Fruit fly (Drosophila melanogaster) whole organism, embryonic: Measurements from ENCODE around the gene Ugt305A1.

Source experiments
- Ada2b ChIP-seq: fragments of 200-800 bp; sonication (Bioruptor generic); IDR thresholded peaks from 2 replicates; pipeline ENCODE4 v1.3.6; 2022; ENCODE audit warnings: missing biosample characterization, missing genetic modification characterization
- CG10267 ChIP-seq: fragments of 200-800 bp; sonication (Bioruptor generic); optimal IDR thresholded peaks from 2 replicates; lab custom pipeline; 2018; ENCODE audit warnings: missing biosample characterization, mild to moderate bottlenecking, missing genetic modification characterization, moderate library complexity
- CG10321 ChIP-seq: fragments of 200-800 bp; sonication (Bioruptor generic); IDR thresholded peaks from 2 replicates; pipeline ENCODE4 v1.3.6; 2022; ENCODE audit warnings: missing biosample characterization, missing genetic modification characterization
- CG10565 ChIP-seq: fragments of 200-800 bp; sonication (Bioruptor generic); optimal IDR thresholded peaks from 3 replicates; lab custom pipeline; 2016; ENCODE audit warnings: missing biosample characterization, mild to moderate bottlenecking, missing genetic modification characterization
- CG12104 ChIP-seq: fragments of 200-800 bp; sonication (Bioruptor generic); optimal IDR thresholded peaks from 3 replicates; lab custom pipeline; 2016; ENCODE audit warnings: missing biosample characterization, missing genetic modification characterization
- CG1233 ChIP-seq: fragments of 200-800 bp; sonication (Bioruptor generic); optimal IDR thresholded peaks from 4 replicates; lab custom pipeline; 2018; ENCODE audit warnings: missing biosample characterization, mild to moderate bottlenecking, missing genetic modification characterization
- CG13287 ChIP-seq: fragments of 200-800 bp; sonication (Bioruptor generic); IDR thresholded peaks from 2 replicates; pipeline ENCODE4 v1.3.6; 2022; ENCODE audit warnings: missing biosample characterization, missing genetic modification characterization; ENCODE audit not compliant: partially characterized antibody
- CG14441 ChIP-seq: fragments of 200-800 bp; sonication (Bioruptor generic); IDR thresholded peaks from 2 replicates; pipeline ENCODE4 v1.3.6; 2022; ENCODE audit warnings: missing biosample characterization, missing genetic modification characterization
- CG17568 ChIP-seq: fragments of 200-800 bp; sonication (Bioruptor generic); optimal IDR thresholded peaks from 2 replicates; lab custom pipeline; 2018; ENCODE audit warnings: missing biosample characterization, mild to moderate bottlenecking, missing genetic modification characterization, moderate library complexity
- CG17912 ChIP-seq: fragments of 200-800 bp; sonication (Bioruptor generic); optimal IDR thresholded peaks from 2 replicates; lab custom pipeline; 2018; ENCODE audit warnings: missing biosample characterization, mild to moderate bottlenecking, missing genetic modification characterization
- CG1832 ChIP-seq: fragments of 200-800 bp; sonication (Bioruptor generic); optimal IDR thresholded peaks from 2 replicates; lab custom pipeline; 2017; ENCODE audit warnings: missing biosample characterization, mild to moderate bottlenecking, missing genetic modification characterization, inconsistent platforms
- CG30431 ChIP-seq: fragments of 200-800 bp; sonication (Bioruptor generic); optimal IDR thresholded peaks from 2 replicates; lab custom pipeline; 2017; ENCODE audit warnings: missing biosample characterization, missing genetic modification characterization
- CG3065 ChIP-seq: fragments of 200-800 bp; sonication (Bioruptor generic); optimal IDR thresholded peaks from 2 replicates; lab custom pipeline; 2016; ENCODE audit warnings: missing biosample characterization, missing genetic modification characterization
- CG31388 ChIP-seq: fragments of 200-800 bp; sonication (Bioruptor generic); optimal IDR thresholded peaks from 2 replicates; lab custom pipeline; 2016; ENCODE audit warnings: missing biosample characterization, missing genetic modification characterization
- CG31441 ChIP-seq: fragments of 200-800 bp; sonication (Bioruptor generic); IDR thresholded peaks from 2 replicates; pipeline ENCODE4 v1.3.6; 2022; ENCODE audit warnings: missing biosample characterization, missing genetic modification characterization
- CG4820 ChIP-seq: fragments of 200-800 bp; sonication (Bioruptor generic); optimal IDR thresholded peaks from 3 replicates; lab custom pipeline; 2016; ENCODE audit warnings: missing biosample characterization, missing genetic modification characterization
- CG6175 ChIP-seq: fragments of 200-800 bp; sonication (Bioruptor generic); IDR thresholded peaks from 3 replicates; pipeline ENCODE4 v1.3.6; 2022; ENCODE audit warnings: missing biosample characterization, missing genetic modification characterization
- CG9437 ChIP-seq: fragments of 200-800 bp; sonication (Bioruptor generic); optimal IDR thresholded peaks from 2 replicates; lab custom pipeline; 2018; ENCODE audit warnings: missing biosample characterization, mild to moderate bottlenecking, missing genetic modification characterization
- CG9727 ChIP-seq: fragments of 200-800 bp; sonication (Bioruptor generic); optimal IDR thresholded peaks from 3 replicates; lab custom pipeline; 2017; ENCODE audit warnings: missing biosample characterization, mild to moderate bottlenecking, missing genetic modification characterization
- CHES-1-like ChIP-seq: fragments of 200-800 bp; sonication (Bioruptor generic); optimal IDR thresholded peaks from 2 replicates; lab custom pipeline; 2016; ENCODE audit warnings: missing biosample characterization, missing genetic modification characterization
- Dll ChIP-seq: fragments of 200-800 bp; sonication (Bioruptor generic); IDR thresholded peaks from 4 replicates; pipeline ENCODE4 v1.3.6; 2022; ENCODE audit warnings: missing biosample characterization, missing genetic modification characterization; ENCODE audit not compliant: partially characterized antibody
- Fer2 ChIP-seq: fragments of 200-800 bp; sonication (Bioruptor generic); optimal IDR thresholded peaks from 2 replicates; lab custom pipeline; 2018; ENCODE audit warnings: missing biosample characterization, mild to moderate bottlenecking, missing genetic modification characterization, moderate library complexity
- H2.0 ChIP-seq: fragments of 200-800 bp; sonication (Bioruptor generic); IDR thresholded peaks from 2 replicates; pipeline ENCODE4 v1.3.6; 2022; ENCODE audit warnings: missing biosample characterization, missing genetic modification characterization
- Hmr ChIP-seq: fragments of 200-800 bp; sonication (Bioruptor generic); optimal IDR thresholded peaks from 3 replicates; lab custom pipeline; 2017; ENCODE audit warnings: mild to moderate bottlenecking, missing biosample characterization, missing genetic modification reagents, missing genetic modification characterization
- Kr ChIP-seq: fragments of 200-800 bp; sonication (Bioruptor generic); optimal IDR thresholded peaks from 2 replicates; lab custom pipeline; 2017; ENCODE audit warnings: missing biosample characterization, mild to moderate bottlenecking, missing genetic modification characterization
- MTF-1 ChIP-seq: fragments of 200-800 bp; sonication (Bioruptor generic); optimal IDR thresholded peaks from 2 replicates; lab custom pipeline; 2018; ENCODE audit warnings: missing biosample characterization, mild to moderate bottlenecking, missing genetic modification characterization, borderline replicate concordance
- Pdp1 ChIP-seq, 2 experiments: fragments of 200-800 bp; sonication (Bioruptor generic); optimal IDR thresholded peaks; 3 replicates each; lab custom pipeline; 2016; ENCODE audit warnings: missing biosample characterization in 2 of 2, missing genetic modification characterization in 2 of 2, mild to moderate bottlenecking in 1 of 2, moderate library complexity in 1 of 2
- Ptx1 ChIP-seq: fragments of 200-800 bp; sonication (Bioruptor generic); IDR thresholded peaks from 2 replicates; pipeline ENCODE4 v1.3.6; 2022; ENCODE audit warnings: missing biosample characterization, missing genetic modification characterization
- Scr ChIP-seq: fragments of 200-800 bp; sonication (Bioruptor generic); IDR thresholded peaks from 2 replicates; pipeline ENCODE4 v1.3.6; 2022; ENCODE audit warnings: missing biosample characterization, missing genetic modification characterization; ENCODE audit not compliant: partially characterized antibody
- Vsx1 ChIP-seq: fragments of 200-800 bp; sonication (Bioruptor generic); optimal IDR thresholded peaks from 2 replicates; lab custom pipeline; 2017; ENCODE audit warnings: missing biosample characterization, mild to moderate bottlenecking, missing genetic modification characterization, missing genetic modification reagents
- Xrp1 ChIP-seq: fragments of 200-800 bp; sonication (Bioruptor generic); IDR thresholded peaks from 2 replicates; pipeline ENCODE4 v1.3.6; 2022; ENCODE audit warnings: missing biosample characterization, missing genetic modification characterization
- amos ChIP-seq: fragments of 200-800 bp; sonication (Bioruptor generic); IDR thresholded peaks from 2 replicates; pipeline ENCODE4 v1.3.6; 2022; ENCODE audit warnings: missing biosample characterization, missing genetic modification characterization; ENCODE audit not compliant: partially characterized antibody
- btn ChIP-seq: fragments of 200-800 bp; sonication (Bioruptor generic); optimal IDR thresholded peaks from 2 replicates; lab custom pipeline; 2016; ENCODE audit warnings: missing biosample characterization, missing genetic modification characterization
- disco-r ChIP-seq: fragments of 200-800 bp; sonication (Bioruptor generic); optimal IDR thresholded peaks from 2 replicates; lab custom pipeline; 2016; ENCODE audit warnings: missing biosample characterization, missing genetic modification characterization
- ewg ChIP-seq: fragments of 200-800 bp; sonication (Bioruptor generic); optimal IDR thresholded peaks from 3 replicates; lab custom pipeline; 2017; ENCODE audit warnings: mild to moderate bottlenecking, missing biosample characterization, missing genetic modification reagents, missing genetic modification characterization
- fd102C ChIP-seq: fragments of 200-800 bp; sonication (Bioruptor generic); optimal IDR thresholded peaks from 2 replicates; lab custom pipeline; 2018; ENCODE audit warnings: missing biosample characterization, mild to moderate bottlenecking, missing genetic modification characterization, moderate library complexity
- fd3F ChIP-seq: fragments of 200-800 bp; sonication (Bioruptor generic); optimal IDR thresholded peaks from 2 replicates; lab custom pipeline; 2018; ENCODE audit warnings: missing biosample characterization, mild to moderate bottlenecking, missing genetic modification characterization, moderate library complexity
- knrl ChIP-seq: fragments of 200-800 bp; sonication (Bioruptor generic); IDR thresholded peaks from 3 replicates; pipeline ENCODE4 v1.3.6; 2022; ENCODE audit warnings: missing biosample characterization, missing genetic modification characterization; ENCODE audit not compliant: partially characterized antibody
- mam ChIP-seq: fragments of 200-800 bp; sonication (Bioruptor generic); optimal IDR thresholded peaks from 3 replicates; lab custom pipeline; 2016; ENCODE audit warnings: missing biosample characterization, missing genetic modification characterization
- nom ChIP-seq: fragments of 200-800 bp; sonication (Bioruptor generic); optimal IDR thresholded peaks from 2 replicates; lab custom pipeline; 2017; ENCODE audit warnings: missing biosample characterization, missing genetic modification characterization, mild to moderate bottlenecking, moderate library complexity, missing genetic modification reagents
- oc ChIP-seq: fragments of 200-800 bp; sonication (Bioruptor generic); optimal IDR thresholded peaks from 2 replicates; lab custom pipeline; 2018; ENCODE audit warnings: missing biosample characterization, mild to moderate bottlenecking, missing genetic modification characterization, moderate library complexity
- pita ChIP-seq: fragments of 200-800 bp; sonication (Bioruptor generic); optimal IDR thresholded peaks from 2 replicates; lab custom pipeline; 2017; ENCODE audit warnings: missing biosample characterization, mild to moderate bottlenecking, missing genetic modification characterization
- sima ChIP-seq: fragments of 200-800 bp; sonication (Bioruptor generic); optimal IDR thresholded peaks from 2 replicates; lab custom pipeline; 2016; ENCODE audit warnings: missing biosample characterization, missing genetic modification characterization
- sqz ChIP-seq: fragments of 200-800 bp; sonication (Bioruptor generic); optimal IDR thresholded peaks from 3 replicates; lab custom pipeline; 2018; ENCODE audit warnings: missing biosample characterization, mild to moderate bottlenecking, missing genetic modification characterization
- sr ChIP-seq: fragments of 200-800 bp; sonication (Bioruptor generic); IDR thresholded peaks from 3 replicates; pipeline ENCODE4 v1.3.6; 2022; ENCODE audit warnings: missing biosample characterization, missing genetic modification characterization
- toy ChIP-seq: fragments of 200-800 bp; sonication (Bioruptor generic); IDR thresholded peaks from 2 replicates; pipeline ENCODE4 v1.3.6; 2022; ENCODE audit warnings: missing biosample characterization, missing genetic modification characterization
- tup ChIP-seq: fragments of 200-800 bp; sonication (Bioruptor generic); optimal IDR thresholded peaks from 2 replicates; lab custom pipeline; 2016; ENCODE audit warnings: missing biosample characterization, mild to moderate bottlenecking, missing genetic modification characterization, moderate library complexity
- vvl ChIP-seq: fragments of 200-800 bp; sonication (Bioruptor generic); IDR thresholded peaks from 2 replicates; pipeline ENCODE4 v1.3.6; 2022; ENCODE audit warnings: missing biosample characterization, missing genetic modification characterization
- zf30C ChIP-seq: fragments of 200-800 bp; sonication (Bioruptor generic); optimal IDR thresholded peaks from 3 replicates; lab custom pipeline; 2018; ENCODE audit warnings: missing biosample characterization, mild to moderate bottlenecking, missing genetic modification characterization

The Ugt305A1 gene

dm6 chr3L:4108844-4109494 lies 49.4 kb downstream of the Ugt305A1 start (continued):
- no peak for TF ChIP-seq CG3065 (GFP tag; lab: Kevin White, UChicago)
- no peak for TF ChIP-seq CG1832 (GFP tag; lab: Kevin White, UChicago)
- no peak for TF ChIP-seq fd102C (GFP tag; lab: Kevin White, UChicago)
- no peak for TF ChIP-seq disco-r (GFP tag; lab: Kevin White, UChicago)
- TF ChIP-seq CG30431 (GFP tag; lab: Kevin White, UChicago): peak; percentile 69
- TF ChIP-seq mam: peak; percentile 71
- TF ChIP-seq Ptx1 (GFP tag; lab: Robert Waterston, UW): peak; percentile 74
- peak; percentile 74 for TF ChIP-seq CG9437 (GFP tag; lab: Kevin White, UChicago)
- TF ChIP-seq amos (GFP tag; lab: Robert Waterston, UW): no peak
- TF ChIP-seq CG10565 (GFP tag; lab: Kevin White, UChicago): peak; percentile 2
- TF ChIP-seq ewg (GFP tag; lab: Kevin White, UChicago): peak; percentile 56
- TF ChIP-seq MTF-1: no peak
- peak; percentile 41 for TF ChIP-seq oc (tag; lab: Kevin White, UChicago)
- TF ChIP-seq CG1233 (GFP tag; lab: Kevin White, UChicago): peak; percentile 80
- peak; percentile 82 for TF ChIP-seq CG12104 (GFP tag; lab: Kevin White, UChicago)
- TF ChIP-seq CG9727 (GFP tag; lab: Kevin White, UChicago): peak; percentile 80
- peak; percentile 9 for TF ChIP-seq tup (GFP tag; lab: Kevin White, UChicago)
- TF ChIP-seq CHES-1-like: peak; percentile 38
- peak; percentile 3 for TF ChIP-seq CG31388 (GFP tag; lab: Kevin White, UChicago)
- TF ChIP-seq Xrp1 (GFP tag; lab: Robert Waterston, UW): peak; percentile 81
- peak; percentile 58 for TF ChIP-seq CG14441
- TF ChIP-seq Dll (GFP tag; lab: Robert Waterston, UW): no peak
- peak; percentile 30 for TF ChIP-seq Fer2
- no peak for TF ChIP-seq CG17912 (GFP tag; lab: Kevin White, UChicago)
- peak; percentile 66 for TF ChIP-seq vvl (GFP tag; lab: Robert Waterston, UW)
- TF ChIP-seq btn (GFP tag; lab: Kevin White, UChicago): peak; percentile 25
- TF ChIP-seq CG13287 (GFP tag; lab: Robert Waterston, UW): no peak
- peak; percentile 33; the same call in 1 of the 2 replicates for TF ChIP-seq H2.0 (GFP tag; lab: Robert Waterston, UW)
- TF ChIP-seq CG31441 (GFP tag; lab: Robert Waterston, UW): peak; percentile 78
- no peak for TF ChIP-seq knrl (GFP tag; lab: Robert Waterston, UW)
- TF ChIP-seq fd3F (GFP tag; lab: Kevin White, UChicago): peak; percentile 32
- no peak for TF ChIP-seq sima
- TF ChIP-seq CG10321 (GFP tag; lab: Robert Waterston, UW): no peak
- no peak for TF ChIP-seq pita (GFP tag; lab: Kevin White, UChicago)
- TF ChIP-seq Vsx1 (GFP tag; lab: Kevin White, UChicago): peak; percentile 15
- no peak for TF ChIP-seq Scr (GFP tag; lab: Robert Waterston, UW)
- TF ChIP-seq Hmr (GFP tag; lab: Kevin White, UChicago): peak; percentile 77
- TF ChIP-seq CG4820 (GFP tag; lab: Kevin White, UChicago): peak; percentile 66
- TF ChIP-seq sr (GFP tag; lab: Robert Waterston, UW): no peak
- 0 out of 3 replicates have a peak, but pooled peaks have one; percentile 41 for TF ChIP-seq CG6175 (GFP tag; lab: Robert Waterston, UW)
- no peak for TF ChIP-seq nom
- TF ChIP-seq Ada2b (GFP tag; lab: Robert Waterston, UW): peak; percentile 55
- TF ChIP-seq CG10267: peak; percentile 71
- no peak for TF ChIP-seq toy
- TF ChIP-seq zf30C (GFP tag; lab: Kevin White, UChicago): no peak
- TF ChIP-seq sqz (GFP tag; lab: Kevin White, UChicago): peak; percentile 57
- peak; percentile 29 for TF ChIP-seq Kr (GFP tag; lab: Kevin White, UChicago)
- TF ChIP-seq Pdp1 (GFP tag; optimal IDR thresholded peaks at IDR 0.05; lab: Kevin White, UChicago): peak; percentile 53 to 80
- peak; percentile 68 for TF ChIP-seq CG17568
